Worm (Caenorhabditis elegans) whole organism, young adult: ENCODE measurements around the gene R03A10.5.

ENCODE experiments used
- B0336.3 ChIP-seq: fragments of 200-800 bp; sonication (Bioruptor generic); IDR thresholded peaks from 2 replicates; pipeline ENCODE4 v1.3.6; 2022; ENCODE audit warnings: missing genetic modification characterization, missing compliant biosample characterization
- C06A6.2 ChIP-seq: fragments of 200-800 bp; sonication (Bioruptor generic); conservative IDR thresholded peaks from 2 replicates; pipeline ENCODE4 v1.3.6; 2022; ENCODE audit warnings: missing genetic modification characterization, missing compliant biosample characterization
- D2030.7 ChIP-seq: fragments of 200-800 bp; sonication (Bioruptor generic); IDR thresholded peaks from 2 replicates; pipeline ENCODE4 v1.3.6; 2022; ENCODE audit warnings: missing genetic modification reagents, missing genetic modification characterization, missing compliant biosample characterization
- F33H1.4 ChIP-seq: fragments of 200-800 bp; sonication (Bioruptor generic); IDR thresholded peaks from 2 replicates; pipeline ENCODE4 v1.3.6; 2022; ENCODE audit warnings: missing genetic modification reagents, missing genetic modification characterization, missing compliant biosample characterization
- F52B5.7 ChIP-seq: sonication (generic microtip); optimal IDR thresholded peaks from 2 replicates; lab custom pipeline; 2016; ENCODE audit warnings: mild to moderate bottlenecking, missing genetic modification characterization, missing compliant biosample characterization
- F55B11.4 ChIP-seq: sonication (generic microtip); optimal IDR thresholded peaks from 2 replicates; lab custom pipeline; 2016; ENCODE audit warnings: missing compliant biosample characterization, missing genetic modification characterization, borderline replicate concordance; ENCODE audit not compliant: insufficient read depth
- T07F8.4 ChIP-seq: sonication (generic microtip); optimal IDR thresholded peaks from 2 replicates; lab custom pipeline; 2016; ENCODE audit warnings: mild to moderate bottlenecking, missing genetic modification characterization, moderate library complexity, missing compliant biosample characterization
- Y67H2A.10 ChIP-seq: fragments of 200-800 bp; sonication (Bioruptor generic); conservative IDR thresholded peaks from 2 replicates; pipeline ENCODE4 v1.3.6; 2022; ENCODE audit warnings: missing genetic modification reagents, missing genetic modification characterization, missing compliant biosample characterization
- Y79H2A.3 ChIP-seq: fragments of 200-800 bp; sonication (Bioruptor generic); conservative IDR thresholded peaks from 2 replicates; pipeline ENCODE4 v1.3.6; 2022; ENCODE audit warnings: missing genetic modification reagents, missing genetic modification characterization, missing compliant biosample characterization
- akir-1 ChIP-seq: fragments of 200-800 bp; sonication (Bioruptor generic); optimal IDR thresholded peaks from 2 replicates; lab custom pipeline; 2018; ENCODE audit warnings: mild to moderate bottlenecking, missing genetic modification characterization, moderate library complexity, missing compliant biosample characterization
- ama-1 ChIP-seq, 3 experiments: fragments of 150-350 bp in 1 of 3; sonication (generic microtip) in 2 of 3; optimal IDR thresholded peaks; 2 replicates each; lab custom pipeline; 2014 to 2018; ENCODE audit warnings: missing biosample characterization in 2 of 3, missing genetic modification characterization in 2 of 3, missing genetic modification reagents in 2 of 3
- atf-7 ChIP-seq: sonication (generic microtip); optimal IDR thresholded peaks from 2 replicates; lab custom pipeline; 2017; ENCODE audit warnings: mild to moderate bottlenecking, missing genetic modification characterization, missing compliant biosample characterization
- attf-5 ChIP-seq: fragments of 200-800 bp; sonication (Bioruptor generic); optimal IDR thresholded peaks from 2 replicates; lab custom pipeline; 2018; ENCODE audit warnings: mild to moderate bottlenecking, missing genetic modification characterization, missing compliant biosample characterization
- bed-1 ChIP-seq: fragments of 200-800 bp; sonication (Bioruptor generic); IDR thresholded peaks from 2 replicates; pipeline ENCODE4 v1.3.6; 2022; ENCODE audit warnings: missing genetic modification reagents, missing genetic modification characterization, missing compliant biosample characterization
- cebp-1 ChIP-seq, 2 experiments: fragments of 200-800 bp in 1 of 2; sonication (Bioruptor generic) in 1 of 2; sonication (generic microtip) in 1 of 2; IDR thresholded peaks in 1 of 2; optimal IDR thresholded peaks in 1 of 2; 2 replicates each; pipeline versions ENCODE4 v1.3.6 to Lab custom; 2017 to 2022; ENCODE audit warnings: missing compliant biosample characterization in 2 of 2, missing genetic modification characterization in 2 of 2, mild to moderate bottlenecking in 1 of 2, missing genetic modification reagents in 1 of 2, moderate library complexity in 1 of 2
- cebp-2 ChIP-seq: fragments of 200-800 bp; sonication (Bioruptor generic); IDR thresholded peaks from 2 replicates; pipeline ENCODE4 v1.3.6; 2022; ENCODE audit warnings: missing genetic modification characterization, missing compliant biosample characterization
- ceh-58 ChIP-seq: fragments of 200-800 bp; sonication (Bioruptor generic); IDR thresholded peaks from 2 replicates; pipeline ENCODE4 v1.3.6; 2022; ENCODE audit warnings: missing genetic modification characterization, missing compliant biosample characterization
- dox-1 ChIP-seq: fragments of 200-800 bp; sonication (Bioruptor generic); IDR thresholded peaks from 2 replicates; pipeline ENCODE4 v1.3.6; 2022; ENCODE audit warnings: missing genetic modification reagents, missing genetic modification characterization, missing compliant biosample characterization
- egl-44 ChIP-seq: fragments of 200-800 bp; sonication (Bioruptor generic); IDR thresholded peaks from 2 replicates; pipeline ENCODE4 v1.3.6; 2022; ENCODE audit warnings: missing genetic modification reagents, missing genetic modification characterization, missing compliant biosample characterization
- fkh-3 ChIP-seq: sonication (generic microtip); optimal IDR thresholded peaks from 2 replicates; lab custom pipeline; 2016; ENCODE audit warnings: mild to moderate bottlenecking, missing genetic modification characterization, missing compliant biosample characterization
- gei-17 ChIP-seq: fragments of 200-800 bp; sonication (Bioruptor generic); optimal IDR thresholded peaks from 2 replicates; lab custom pipeline; 2018; ENCODE audit warnings: mild to moderate bottlenecking, missing genetic modification characterization, missing compliant biosample characterization
- him-1 ChIP-seq: sonication (generic microtip); optimal IDR thresholded peaks from 2 replicates; lab custom pipeline; 2016; ENCODE audit warnings: missing genotype, missing genetic modification reagents, missing genetic modification characterization, missing compliant biosample characterization
- hlh-26 ChIP-seq: fragments of 200-800 bp; sonication (Bioruptor generic); conservative IDR thresholded peaks from 2 replicates; pipeline ENCODE4 v1.3.6; 2022; ENCODE audit warnings: missing genetic modification reagents, missing genetic modification characterization, missing compliant biosample characterization
- hmg-20 ChIP-seq: fragments of 200-800 bp; sonication (Bioruptor generic); IDR thresholded peaks from 2 replicates; pipeline ENCODE4 v1.3.6; 2022; ENCODE audit warnings: missing genetic modification reagents, missing genetic modification characterization, missing compliant biosample characterization
- lag-1 ChIP-seq: fragments of 200-800 bp; sonication (Bioruptor generic); IDR thresholded peaks from 2 replicates; pipeline ENCODE4 v1.3.6; 2022; ENCODE audit warnings: missing genetic modification reagents, missing genetic modification characterization, missing compliant biosample characterization
- let-607 ChIP-seq, 2 experiments: fragments of 200-800 bp in 1 of 2; sonication (Bioruptor generic) in 1 of 2; sonication (generic microtip) in 1 of 2; optimal IDR thresholded peaks; 2 replicates each; lab custom pipeline; 2016 to 2018; ENCODE audit warnings: mild to moderate bottlenecking in 2 of 2, missing compliant biosample characterization in 2 of 2, missing genetic modification characterization in 2 of 2, moderate library complexity in 2 of 2, missing genotype in 1 of 2
- lin-35 ChIP-seq, 3 experiments: fragments of 150-350 bp in 2 of 3; sonication (generic microtip) in 1 of 3; optimal IDR thresholded peaks; 2 replicates each; lab custom pipeline; 2014 to 2018; ENCODE audit warnings: missing biosample characterization in 3 of 3, missing genetic modification characterization in 3 of 3, missing genetic modification reagents in 3 of 3
- lin-54 ChIP-seq: fragments of 200-800 bp; sonication (Bioruptor generic); optimal IDR thresholded peaks from 2 replicates; lab custom pipeline; 2018; ENCODE audit warnings: mild to moderate bottlenecking, missing genetic modification characterization, missing compliant biosample characterization
- lsy-27 ChIP-seq: sonication (generic microtip); optimal IDR thresholded peaks from 2 replicates; lab custom pipeline; 2017; ENCODE audit warnings: missing genetic modification characterization, mild to moderate bottlenecking, missing compliant biosample characterization, antibody characterized with exemption, missing genotype, borderline replicate concordance; ENCODE audit not compliant: insufficient read depth
- madf-10 ChIP-seq: sonication (generic microtip); optimal IDR thresholded peaks from 2 replicates; lab custom pipeline; 2016; ENCODE audit warnings: mild to moderate bottlenecking, missing genetic modification characterization, missing compliant biosample characterization
- madf-3 ChIP-seq: fragments of 200-800 bp; sonication (Bioruptor generic); IDR thresholded peaks from 2 replicates; pipeline ENCODE4 v1.3.6; 2022; ENCODE audit warnings: missing genetic modification reagents, missing genetic modification characterization, missing compliant biosample characterization
- mxl-1 ChIP-seq: sonication (generic microtip); optimal IDR thresholded peaks from 2 replicates; lab custom pipeline; 2016; ENCODE audit warnings: missing genetic modification characterization, missing compliant biosample characterization
- nfyb-1 ChIP-seq: fragments of 200-800 bp; sonication (Bioruptor generic); IDR thresholded peaks from 2 replicates; pipeline ENCODE4 v1.3.6; 2022; ENCODE audit warnings: missing genetic modification reagents, missing genetic modification characterization, missing compliant biosample characterization
- nhr-80 ChIP-seq: sonication (generic microtip); optimal IDR thresholded peaks from 2 replicates; lab custom pipeline; 2016; ENCODE audit warnings: missing genetic modification characterization, missing compliant biosample characterization
- pha-4 ChIP-seq: fragments of 150-350 bp; sonication (generic microtip); optimal IDR thresholded peaks from 2 replicates; lab custom pipeline; 2014; ENCODE audit warnings: missing biosample characterization, missing genetic modification reagents, missing genetic modification characterization
- rec-8 ChIP-seq, 2 experiments: sonication (generic microtip); optimal IDR thresholded peaks; 2 replicates each; lab custom pipeline; 2016; ENCODE audit warnings: mild to moderate bottlenecking in 2 of 2, missing genetic modification characterization in 2 of 2, missing genetic modification reagents in 2 of 2, missing genotype in 2 of 2, missing biosample characterization in 1 of 2, missing compliant biosample characterization in 1 of 2, moderate library complexity in 1 of 2
- snpc-1.1 ChIP-seq: sonication (generic microtip); optimal IDR thresholded peaks from 2 replicates; lab custom pipeline; 2017; ENCODE audit warnings: missing genetic modification characterization, mild to moderate bottlenecking, missing compliant biosample characterization, antibody characterized with exemption, moderate library complexity, missing genotype, missing genetic modification reagents; ENCODE audit not compliant: insufficient read depth
- snpc-4 ChIP-seq, 5 experiments: fragments of 150-350 bp in 1 of 5; sonication (generic microtip) in 4 of 5; optimal IDR thresholded peaks; 2 replicates each; lab custom pipeline; 2014 to 2018; ENCODE audit warnings: missing genetic modification characterization in 5 of 5, missing biosample characterization in 3 of 5, antibody characterized with exemption in 2 of 5, mild to moderate bottlenecking in 2 of 5, missing compliant biosample characterization in 2 of 5, missing genotype in 2 of 5, moderate library complexity in 2 of 5, missing genetic modification reagents in 1 of 5
- sptf-2 ChIP-seq: fragments of 200-800 bp; sonication (Bioruptor generic); optimal IDR thresholded peaks from 2 replicates; lab custom pipeline; 2018; ENCODE audit warnings: mild to moderate bottlenecking, missing genetic modification characterization, missing compliant biosample characterization
- tlf-1 ChIP-seq: fragments of 200-800 bp; sonication (Bioruptor generic); optimal IDR thresholded peaks from 2 replicates; lab custom pipeline; 2018; ENCODE audit warnings: mild to moderate bottlenecking, missing genetic modification characterization, missing compliant biosample characterization
- zim-3 ChIP-seq: sonication (generic microtip); optimal IDR thresholded peaks from 2 replicates; lab custom pipeline; 2017; ENCODE audit warnings: mild to moderate bottlenecking, missing genetic modification characterization, moderate library complexity, missing compliant biosample characterization
- ztf-18 ChIP-seq: sonication (generic microtip); optimal IDR thresholded peaks from 2 replicates; lab custom pipeline; 2016; ENCODE audit warnings: missing genotype, mild to moderate bottlenecking, missing genetic modification characterization, missing compliant biosample characterization
- ztf-25 ChIP-seq: fragments of 200-800 bp; sonication (Bioruptor generic); IDR thresholded peaks from 2 replicates; pipeline ENCODE4 v1.3.6; 2022; ENCODE audit warnings: missing genetic modification reagents, missing genetic modification characterization, missing compliant biosample characterization
- ztf-3 ChIP-seq: fragments of 200-800 bp; sonication (Bioruptor generic); optimal IDR thresholded peaks from 2 replicates; lab custom pipeline; 2018; ENCODE audit warnings: mild to moderate bottlenecking, missing genetic modification characterization, missing compliant biosample characterization

R03A10.5 gene

ce11 chrX:15469957-15470548 lies 23.5 kb downstream of the R03A10.5 start:
- TF ChIP-seq tlf-1 (GFP tag; lab: Kevin White, UChicago) (no peak), atf-7 (no peak), madf-3 (GFP tag; lab: Robert Waterston, UW) (no peak), attf-5 (GFP tag; lab: Kevin White, UChicago) (no peak), gei-17 (GFP tag; lab: Kevin White, UChicago) (no peak), ztf-25 (GFP tag; lab: Robert Waterston, UW) (no peak), madf-10 (tag; lab: Kevin White, UChicago) (no peak), F52B5.7 (tag; lab: Kevin White, UChicago) (no peak), dox-1 (no peak), hlh-26 (GFP tag; lab: Robert Waterston, UW) (no peak), cebp-1 (GFP tag; IDR thresholded peaks at IDR 0.05; lab: Robert Waterston, UW) (no peak), cebp-1 (tag; optimal IDR thresholded peaks at IDR 0.05; lab: Kevin White, UChicago) (no peak), cebp-2 (GFP tag; lab: Robert Waterston, UW) (no peak), let-607 (tag; optimal IDR thresholded peaks at IDR 0.05; lab: Kevin White, UChicago) (no peak), zim-3 (no peak), lag-1 (no peak), snpc-1.1 (tag; lab: Kevin White, UChicago) (no peak), ama-1 (optimal IDR thresholded peaks at IDR 0.05; lab: Kevin White, UChicago) (no peak), ama-1 (GFP tag; optimal IDR thresholded peaks at IDR 0.05; lab: Kevin White, UChicago) (no peak), T07F8.4 (tag; lab: Kevin White, UChicago) (no peak), nfyb-1 (GFP tag; lab: Robert Waterston, UW) (no peak), sptf-2 (GFP tag; lab: Kevin White, UChicago) (no peak)
- TF ChIP-seq, all 124 proteins: peak for 0

ce11 chrX:15477309-15477708 lies 30.8 kb downstream of the R03A10.5 start, which contains the start of gene exc-1:
Gene exc-1 (minus strand): TSS chrX:15477409.
- TF ChIP-seq snpc-4 (GFP tag; optimal IDR thresholded peaks at IDR 0.05; lab: Kevin White, UChicago) (no peak), snpc-4 (tag; optimal IDR thresholded peaks at IDR 0.05; lab: Kevin White, UChicago) (no peak), lin-35 (GFP tag; optimal IDR thresholded peaks at IDR 0.05; lab: Kevin White, UChicago) (no peak), bed-1 (GFP tag; lab: Robert Waterston, UW) (no peak), fkh-3 (tag; lab: Kevin White, UChicago) (no peak), ceh-58 (GFP tag; lab: Robert Waterston, UW) (no peak), D2030.7 (GFP tag; lab: Robert Waterston, UW) (no peak), ztf-18 (tag; lab: Kevin White, UChicago) (no peak), Y67H2A.10 (GFP tag; lab: Robert Waterston, UW) (no peak), dox-1 (no peak), pha-4 (no peak), C06A6.2 (GFP tag; lab: Robert Waterston, UW) (no peak), mxl-1 (no peak), nhr-80 (tag; lab: Kevin White, UChicago) (no peak), rec-8 (tag; optimal IDR thresholded peaks at IDR 0.05; lab: Kevin White, UChicago) (no peak), F33H1.4 (no peak)

ce11 chrX:15478717-15479116 lies 32.2 kb downstream of the R03A10.5 start, which contains the start of gene gcy-36:
Gene gcy-36 (plus strand): TSS chrX:15479017.
- TF ChIP-seq Y79H2A.3 (no peak), lin-54 (GFP tag; lab: Kevin White, UChicago) (no peak), lsy-27 (tag; lab: Kevin White, UChicago) (no peak), him-1 (tag; lab: Kevin White, UChicago) (no peak), hmg-20 (GFP tag; lab: Robert Waterston, UW) (no peak), snpc-4 (GFP tag; optimal IDR thresholded peaks at IDR 0.05; lab: Kevin White, UChicago) (no peak), snpc-4 (tag; optimal IDR thresholded peaks at IDR 0.05; lab: Kevin White, UChicago) (no peak), akir-1 (no peak), B0336.3 (GFP tag; lab: Robert Waterston, UW) (no peak), ztf-3 (GFP tag; lab: Kevin White, UChicago) (no peak), F55B11.4 (tag; lab: Kevin White, UChicago) (no peak), egl-44 (no peak)
